Fruit fly (Drosophila melanogaster) S2 (cell line): Measurements from ENCODE around the gene CG1024.

Experiments used
- CG8478 ChIP-seq: fragments of >200 bp; optimal IDR thresholded peaks from 2 replicates; lab custom pipeline; 2018
- CTCF ChIP-seq, 2 experiments: fragments of >200 bp; optimal IDR thresholded peaks; 2 replicates each; lab custom pipeline; 2018

The CG1024 gene

DNA sequence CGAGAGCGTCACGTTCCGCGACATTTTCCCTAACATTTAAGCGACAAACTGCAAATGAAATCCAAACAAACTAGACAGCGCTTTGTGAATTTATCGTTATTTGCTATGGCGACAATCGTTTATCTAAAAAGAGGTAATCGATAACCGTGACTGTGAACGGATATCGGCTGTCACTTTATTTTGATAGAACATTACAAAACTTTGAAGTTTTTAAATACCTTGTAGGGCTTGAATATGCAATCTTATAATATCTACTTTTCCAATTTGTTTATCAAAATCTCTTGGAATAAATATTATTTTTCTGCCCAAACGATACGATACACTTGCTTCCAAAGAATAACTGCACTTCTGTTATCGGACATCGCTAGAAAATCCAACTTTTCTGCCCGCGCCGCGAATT, at the start of gene CG1024, which contains the start of gene TfIIFalpha:
CG1024 (minus strand) TSS at position 200 of the 400 bp plus-strand sequence.
TfIIFalpha (plus strand) TSS at position 339 of the 400 bp plus-strand sequence.
- TF ChIP-seq CG8478 (lab: Kevin White, UChicago): no peak
- TF ChIP-seq CTCF (optimal IDR thresholded peaks at IDR 0.05; lab: Kevin White, UChicago): no peak

- peak in 1 of 2 experiments; percentile 21 for TF ChIP-seq CTCF (optimal IDR thresholded peaks at IDR 0.05; lab: Kevin White, UChicago)
- TF ChIP-seq CG8478 (lab: Kevin White, UChicago): no peak
Observed at dm6 chr3R:6429706-6430105, 49.6 kb upstream of the CG1024 start.

DNA sequence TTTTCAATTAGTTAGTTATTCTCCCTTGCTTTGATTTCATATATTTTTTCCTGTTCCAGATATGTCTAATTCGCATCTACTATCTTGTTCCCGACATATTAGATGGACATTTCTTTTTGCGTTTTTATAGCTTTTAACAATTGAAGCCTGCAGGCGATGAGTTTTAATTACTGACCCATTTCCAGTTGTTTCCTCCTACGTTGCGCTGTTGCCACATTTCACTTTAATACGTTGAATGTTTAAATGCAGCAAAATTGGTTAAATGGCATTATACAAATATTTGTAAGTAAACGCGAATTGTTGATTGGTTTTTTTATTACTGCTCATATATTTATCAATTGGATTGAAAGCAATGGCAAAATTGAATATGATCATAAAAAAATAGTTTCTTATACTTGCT, 48.8 kb upstream of the CG1024 start:
- TF ChIP-seq CG8478 (lab: Kevin White, UChicago): no peak
- no peak for TF ChIP-seq CTCF (optimal IDR thresholded peaks at IDR 0.05; lab: Kevin White, UChicago)

- no peak for TF ChIP-seq CTCF (optimal IDR thresholded peaks at IDR 0.05; lab: Kevin White, UChicago)
- no peak for TF ChIP-seq CG8478 (lab: Kevin White, UChicago)
Observed at dm6 chr3R:6427619-6428378, 47.7 kb upstream of the CG1024 start.

DNA sequence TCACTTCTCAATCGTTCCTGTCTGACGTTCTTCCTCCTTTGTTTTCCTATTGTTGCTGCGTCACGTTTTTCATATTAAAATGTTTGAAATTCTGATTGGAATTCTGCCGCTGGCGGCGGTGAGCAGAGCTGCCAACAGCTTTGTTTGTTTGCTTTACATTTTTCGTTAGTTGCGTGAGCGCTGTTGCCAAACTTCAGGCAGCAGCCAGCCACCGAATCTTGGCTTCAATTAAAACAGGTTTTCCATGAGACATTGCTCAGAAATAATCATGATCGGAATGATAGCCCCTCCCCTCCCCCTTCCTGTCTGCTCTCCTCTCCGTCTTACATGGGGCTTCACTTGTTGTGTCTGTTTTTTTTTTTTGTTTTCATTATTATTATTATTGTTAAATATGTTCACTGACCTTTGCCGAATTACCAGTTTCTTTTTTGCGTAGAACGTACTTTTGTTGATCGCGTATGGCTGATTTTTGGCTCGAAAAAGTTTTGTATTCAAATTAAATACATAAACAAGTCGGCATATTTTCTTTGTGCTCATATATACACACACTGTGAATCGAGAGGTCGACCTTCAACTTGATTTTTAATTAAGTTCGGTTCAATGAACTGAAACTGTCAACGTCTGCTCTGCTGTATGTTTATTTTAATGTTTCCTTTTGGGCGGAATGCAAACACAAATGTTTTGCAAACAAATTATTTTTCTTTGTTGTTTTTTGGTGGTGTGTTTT, 46.2 kb upstream of the CG1024 start:
- TF ChIP-seq CTCF (optimal IDR thresholded peaks at IDR 0.05; lab: Kevin White, UChicago): no peak
- TF ChIP-seq CG8478 (lab: Kevin White, UChicago): no peak

DNA sequence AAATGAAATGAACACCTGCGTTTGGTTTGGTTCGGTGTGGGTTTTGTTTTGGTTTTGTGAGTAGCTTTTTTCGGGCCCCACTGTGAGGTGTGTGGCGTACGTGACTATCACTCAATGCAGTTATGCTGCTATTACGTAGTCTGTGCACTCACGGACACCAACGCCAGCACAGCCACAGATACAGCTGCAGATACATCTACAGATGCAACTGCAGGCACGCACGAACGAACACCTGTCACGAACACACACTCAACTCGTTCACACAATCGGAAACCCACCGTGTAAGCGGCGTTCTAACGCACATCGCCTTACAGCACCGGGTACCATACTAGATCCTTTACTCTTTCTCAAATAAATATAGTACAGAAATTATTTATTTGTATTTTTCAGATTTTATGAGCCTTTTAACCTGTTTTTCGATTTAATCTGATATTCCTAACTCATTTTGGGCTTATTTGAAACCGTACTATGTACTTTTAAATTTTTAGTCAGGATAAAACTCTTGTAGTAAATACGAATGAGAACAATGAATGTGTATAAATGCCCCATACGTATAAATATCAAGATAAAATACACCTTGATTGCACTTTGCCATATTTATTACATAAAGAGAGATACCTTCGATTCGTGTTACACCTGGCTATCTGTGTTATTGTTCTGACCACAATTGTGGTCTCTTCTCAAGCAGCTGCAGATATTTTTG, 45.5 kb upstream of the CG1024 start:
- TF ChIP-seq CTCF (optimal IDR thresholded peaks at IDR 0.05; lab: Kevin White, UChicago) (no peak), CG8478 (lab: Kevin White, UChicago) (no peak)

- TF ChIP-seq CG8478 (lab: Kevin White, UChicago): no peak
- TF ChIP-seq CTCF (optimal IDR thresholded peaks at IDR 0.05; lab: Kevin White, UChicago): no peak
Observed at dm6 chr3R:6423984-6424602, 44.0 kb upstream of the CG1024 start.

dm6 chr3R:6423128-6423527, 43.0 kb upstream of the CG1024 start:
- peak; percentile 74 to 78 for TF ChIP-seq CTCF (optimal IDR thresholded peaks at IDR 0.05; lab: Kevin White, UChicago)
- no peak for TF ChIP-seq CG8478 (lab: Kevin White, UChicago)

DNA sequence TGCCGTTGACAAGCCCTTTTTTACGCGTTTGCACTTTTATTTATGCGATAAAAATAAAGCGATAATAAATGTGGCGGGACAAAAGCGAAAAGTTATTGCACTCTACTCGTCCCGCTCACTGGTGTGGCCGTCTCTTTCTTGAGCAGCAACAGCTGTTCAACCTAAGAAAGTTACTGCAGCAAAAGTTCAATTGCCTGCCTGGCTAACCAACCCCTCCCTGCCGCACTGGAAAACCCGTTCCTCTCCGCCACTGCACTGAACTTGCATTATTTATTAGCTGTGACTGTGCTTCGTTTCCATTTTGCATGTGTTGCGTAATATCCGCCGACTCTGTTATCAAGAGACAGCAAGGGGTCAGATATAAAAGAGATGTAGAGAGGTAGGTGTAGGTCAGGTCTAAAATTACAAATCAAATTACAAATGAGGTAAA, 41.6 kb upstream of the CG1024 start:
- TF ChIP-seq CTCF (optimal IDR thresholded peaks at IDR 0.05; lab: Kevin White, UChicago) (no peak), CG8478 (lab: Kevin White, UChicago) (no peak)

DNA sequence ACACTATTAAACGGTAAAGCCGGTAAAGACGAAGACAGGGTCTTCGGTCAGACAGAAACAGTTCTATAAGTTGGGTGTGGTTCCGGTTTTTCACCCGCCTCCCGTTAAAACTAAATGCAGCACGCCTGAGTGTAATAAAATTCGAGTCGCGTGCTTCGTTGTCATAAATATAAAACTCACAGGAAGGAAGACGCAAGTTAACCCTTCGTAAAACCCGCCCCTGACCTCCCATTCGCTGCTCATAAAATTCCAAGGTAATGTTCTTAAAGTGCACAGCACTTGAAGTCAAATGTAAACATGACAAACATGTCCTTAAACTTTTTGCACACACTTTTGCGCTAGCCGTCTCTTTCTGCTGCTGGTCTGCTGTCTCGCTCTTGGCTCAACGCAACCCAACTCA, 41.1 kb upstream of the CG1024 start:
- TF ChIP-seq CTCF (optimal IDR thresholded peaks at IDR 0.05; lab: Kevin White, UChicago) (no peak), CG8478 (lab: Kevin White, UChicago) (no peak)

- TF ChIP-seq CG8478 (lab: Kevin White, UChicago): no peak
- no peak for TF ChIP-seq CTCF (optimal IDR thresholded peaks at IDR 0.05; lab: Kevin White, UChicago)
Observed at dm6 chr3R:6419942-6420341, 39.8 kb upstream of the CG1024 start.

DNA sequence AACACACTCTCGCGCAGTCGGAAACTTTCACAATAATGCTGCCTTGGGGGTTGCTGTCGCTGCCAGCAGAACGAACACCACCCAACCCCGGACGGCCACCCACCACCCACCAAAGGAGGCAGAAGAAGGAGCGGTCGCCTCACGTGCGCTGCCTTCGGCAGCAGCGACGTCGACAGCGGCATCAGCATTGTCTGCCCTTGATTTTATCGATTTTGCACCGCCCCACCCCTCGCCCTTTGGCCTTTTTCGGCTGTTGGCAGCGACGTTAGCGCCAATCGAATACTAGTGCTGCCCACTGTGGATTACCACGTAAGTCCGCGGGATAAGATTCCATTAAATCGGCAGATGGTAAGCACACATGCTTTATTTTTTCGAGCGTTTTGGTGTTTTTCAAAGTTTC, 39.0 kb upstream of the CG1024 start:
- TF ChIP-seq CG8478 (lab: Kevin White, UChicago): no peak
- TF ChIP-seq CTCF (optimal IDR thresholded peaks at IDR 0.05; lab: Kevin White, UChicago): no peak

- TF ChIP-seq CG8478 (lab: Kevin White, UChicago) (no peak), CTCF (optimal IDR thresholded peaks at IDR 0.05; lab: Kevin White, UChicago) (no peak)
Observed at dm6 chr3R:6416242-6416641, 36.1 kb upstream of the CG1024 start.
